Fruit fly (Drosophila melanogaster): ENCODE data around the gene Bmcp.

dm6 chr3L:11683819-11684521, 36.8 kb upstream of the Bmcp start, which contains the start of gene Sugb:
- TF ChIP-seq Smox (GFP tag; optimal IDR thresholded peaks at IDR 0.05) (no peak), acj6 (GFP tag; optimal IDR thresholded peaks at IDR 0.05) (peak; percentile 68), Eip93F (GFP tag; optimal IDR thresholded peaks at IDR 0.05) (peak; percentile 24), CG6163 (GFP tag; IDR thresholded peaks at IDR 0.05) (peak; percentile 82), CG11762 (GFP tag; optimal IDR thresholded peaks at IDR 0.05; ENCODE audit: insufficient read depth) (no peak), Sox15 (GFP tag; optimal IDR thresholded peaks at IDR 0.05) (no peak), CG34406 (GFP tag; optimal IDR thresholded peaks at IDR 0.05) (no peak), fd59A (GFP tag; optimal IDR thresholded peaks at IDR 0.05) (peak; percentile 7), esn (GFP tag; optimal IDR thresholded peaks at IDR 0.05) (peak; percentile 84), CG31627 (GFP tag; optimal IDR thresholded peaks at IDR 0.05) (peak; percentile 63), CG7368 (GFP tag; optimal IDR thresholded peaks at IDR 0.05) (no peak), CG10631 (GFP tag; optimal IDR thresholded peaks at IDR 0.05) (peak; percentile 57), Eip75B (GFP tag; optimal IDR thresholded peaks at IDR 0.05) (peak; percentile 77)
